Worm (Caenorhabditis elegans) whole organism, L1 larva: ENCODE data around the gene pdi-1.

Experiments used
- alr-1 ChIP-seq: fragments of 200-800 bp; sonication (Bioruptor generic); optimal IDR thresholded peaks from 2 replicates; lab custom pipeline; 2018; ENCODE audit warnings: borderline replicate concordance, mild to moderate bottlenecking, missing genetic modification characterization, missing compliant biosample characterization
- aly-2 ChIP-seq: fragments of 150-350 bp; optimal IDR thresholded peaks from 2 replicates; lab custom pipeline; 2014; ENCODE audit warnings: missing biosample characterization, missing genetic modification characterization
- ces-1 ChIP-seq: fragments of 150-350 bp; optimal IDR thresholded peaks from 2 replicates; lab custom pipeline; 2014; ENCODE audit warnings: missing biosample characterization, missing genetic modification reagents, missing genetic modification characterization
- elt-2 ChIP-seq: sonication (generic microtip); optimal IDR thresholded peaks from 2 replicates; lab custom pipeline; 2016; ENCODE audit warnings: missing genetic modification characterization, mild to moderate bottlenecking, inconsistent platforms, missing compliant biosample characterization, missing genetic modification reagents
- nhr-237 ChIP-seq: fragments of 150-350 bp; optimal IDR thresholded peaks from 2 replicates; lab custom pipeline; 2014; ENCODE audit warnings: missing biosample characterization, missing genetic modification characterization
- nhr-76 ChIP-seq: sonication (generic microtip); optimal IDR thresholded peaks from 2 replicates; lab custom pipeline; 2017; ENCODE audit warnings: missing biosample characterization, missing genetic modification characterization
- ztf-4 ChIP-seq: fragments of 150-350 bp; optimal IDR thresholded peaks from 2 replicates; lab custom pipeline; 2014; ENCODE audit warnings: missing biosample characterization, missing genetic modification characterization

DNA sequence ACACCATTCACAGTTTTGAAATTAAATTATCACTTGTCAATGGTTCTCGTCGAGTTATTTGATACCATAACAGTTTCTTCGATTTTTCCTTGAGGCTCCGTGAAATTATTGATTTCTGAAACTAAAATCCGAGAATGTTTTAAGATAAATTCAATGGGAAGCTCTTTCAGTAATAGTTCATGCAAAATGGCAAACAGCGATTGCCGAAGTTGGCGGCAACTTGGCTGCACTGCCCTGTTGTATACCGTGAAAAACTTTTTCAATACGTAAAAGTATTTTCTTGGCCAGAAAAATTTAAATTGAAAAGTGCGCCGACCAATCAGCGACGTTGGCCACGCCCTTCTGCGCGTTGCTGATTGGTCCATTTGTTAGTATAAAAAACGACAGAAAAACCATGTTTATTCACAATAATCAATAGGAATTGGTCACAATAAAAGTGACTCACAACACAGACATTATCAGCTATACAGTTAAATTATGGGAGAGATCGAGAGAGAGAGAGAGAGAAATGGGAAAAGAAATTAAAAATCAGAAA lies 18.3 kb downstream of the pdi-1 start:
- TF ChIP-seq elt-2 (tag; lab: Kevin White, UChicago) (no peak), alr-1 (no peak), nhr-76 (tag; lab: Kevin White, UChicago) (no peak), nhr-237 (tag; lab: Kevin White, UChicago) (no peak), ces-1 (GFP tag; lab: Kevin White, UChicago) (no peak), ztf-4 (tag; lab: Kevin White, UChicago) (no peak), aly-2 (tag; lab: Kevin White, UChicago) (no peak)
